Fruit fly (Drosophila melanogaster) whole organism, adult: Measurements from ENCODE around the gene cu.

Experiments used
- CG11617 ChIP-seq: fragments of 200-800 bp; sonication (Bioruptor generic); optimal IDR thresholded peaks from 2 replicates; lab custom pipeline; 2017; ENCODE audit warnings: mild to moderate bottlenecking, missing biosample characterization, missing genetic modification reagents, missing genetic modification characterization
- CG12768 ChIP-seq: fragments of 200-800 bp; sonication (Bioruptor generic); optimal IDR thresholded peaks from 2 replicates; lab custom pipeline; 2017; ENCODE audit warnings: missing biosample characterization, missing genetic modification characterization, mild to moderate bottlenecking, moderate library complexity, missing genetic modification reagents
- CG14711 ChIP-seq: fragments of 200-800 bp; sonication (Bioruptor generic); optimal IDR thresholded peaks from 2 replicates; lab custom pipeline; 2018; ENCODE audit warnings: missing biosample characterization, mild to moderate bottlenecking, missing genetic modification characterization, moderate library complexity
- CG1620 ChIP-seq: fragments of 200-800 bp; sonication (Bioruptor generic); optimal IDR thresholded peaks from 2 replicates; lab custom pipeline; 2016; ENCODE audit warnings: missing biosample characterization, missing genetic modification characterization
- CG33017 ChIP-seq: fragments of 200-800 bp; sonication (Bioruptor generic); optimal IDR thresholded peaks from 2 replicates; lab custom pipeline; 2018; ENCODE audit warnings: missing biosample characterization, mild to moderate bottlenecking, missing genetic modification characterization, moderate library complexity
- CG5204 ChIP-seq: fragments of 200-800 bp; sonication (Bioruptor generic); optimal IDR thresholded peaks from 2 replicates; lab custom pipeline; 2016; ENCODE audit warnings: missing biosample characterization, missing genetic modification characterization
- CG7045 ChIP-seq: fragments of 200-800 bp; sonication (Bioruptor generic); optimal IDR thresholded peaks from 2 replicates; lab custom pipeline; 2017; ENCODE audit warnings: missing biosample characterization, mild to moderate bottlenecking, missing genetic modification characterization
- CG7101 ChIP-seq: fragments of 200-800 bp; sonication (Bioruptor generic); optimal IDR thresholded peaks from 2 replicates; lab custom pipeline; 2018; ENCODE audit warnings: missing biosample characterization, mild to moderate bottlenecking, missing genetic modification characterization, moderate library complexity
- Clk ChIP-seq: fragments of 200-800 bp; sonication (Bioruptor generic); optimal IDR thresholded peaks from 2 replicates; lab custom pipeline; 2017; ENCODE audit warnings: missing biosample characterization, missing genetic modification characterization
- Crg-1 ChIP-seq: fragments of 200-800 bp; sonication (Bioruptor generic); optimal IDR thresholded peaks from 2 replicates; lab custom pipeline; 2016; ENCODE audit warnings: missing biosample characterization, missing genetic modification characterization
- Hr96 ChIP-seq: fragments of 200-800 bp; sonication (Bioruptor generic); optimal IDR thresholded peaks from 2 replicates; lab custom pipeline; 2016; ENCODE audit warnings: missing biosample characterization, missing genetic modification characterization
- Mnt ChIP-seq: fragments of 200-800 bp; sonication (Bioruptor generic); optimal IDR thresholded peaks from 2 replicates; lab custom pipeline; 2016; ENCODE audit warnings: missing biosample characterization, mild to moderate bottlenecking, missing genetic modification characterization
- bab1 ChIP-seq: fragments of 200-800 bp; sonication (Bioruptor generic); optimal IDR thresholded peaks from 3 replicates; lab custom pipeline; 2019; ENCODE audit warnings: missing biosample characterization, mild to moderate bottlenecking, missing genetic modification characterization, moderate library complexity
- cic ChIP-seq: fragments of 200-800 bp; sonication (Bioruptor generic); optimal IDR thresholded peaks from 2 replicates; lab custom pipeline; 2017; ENCODE audit warnings: missing biosample characterization, mild to moderate bottlenecking, missing genetic modification characterization, moderate library complexity
- cnc ChIP-seq, 2 experiments: fragments of >200 bp; optimal IDR thresholded peaks; 2 replicates each; lab custom pipeline; 2017
- kay ChIP-seq: fragments of 200-800 bp; sonication (Bioruptor generic); peaks from one replicate; lab custom pipeline; 2016; ENCODE audit warnings: missing biosample characterization, missing genetic modification characterization, borderline replicate concordance
- ovo ChIP-seq: fragments of 200-800 bp; sonication (Bioruptor generic); optimal IDR thresholded peaks from 2 replicates; lab custom pipeline; 2016; ENCODE audit warnings: missing biosample characterization, missing genetic modification characterization
- pad ChIP-seq: fragments of 200-800 bp; sonication (Bioruptor generic); optimal IDR thresholded peaks from 3 replicates; lab custom pipeline; 2017; ENCODE audit warnings: missing biosample characterization, missing genetic modification characterization, mild to moderate bottlenecking, moderate library complexity, missing genetic modification reagents
- tj ChIP-seq: fragments of 200-800 bp; sonication (Bioruptor generic); optimal IDR thresholded peaks from 3 replicates; lab custom pipeline; 2017; ENCODE audit warnings: missing biosample characterization, mild to moderate bottlenecking, missing genetic modification characterization, moderate library complexity
- toe ChIP-seq: fragments of 200-800 bp; sonication (Bioruptor generic); optimal IDR thresholded peaks from 2 replicates; lab custom pipeline; 2016; ENCODE audit warnings: missing biosample characterization, missing genetic modification characterization

cu gene

DNA sequence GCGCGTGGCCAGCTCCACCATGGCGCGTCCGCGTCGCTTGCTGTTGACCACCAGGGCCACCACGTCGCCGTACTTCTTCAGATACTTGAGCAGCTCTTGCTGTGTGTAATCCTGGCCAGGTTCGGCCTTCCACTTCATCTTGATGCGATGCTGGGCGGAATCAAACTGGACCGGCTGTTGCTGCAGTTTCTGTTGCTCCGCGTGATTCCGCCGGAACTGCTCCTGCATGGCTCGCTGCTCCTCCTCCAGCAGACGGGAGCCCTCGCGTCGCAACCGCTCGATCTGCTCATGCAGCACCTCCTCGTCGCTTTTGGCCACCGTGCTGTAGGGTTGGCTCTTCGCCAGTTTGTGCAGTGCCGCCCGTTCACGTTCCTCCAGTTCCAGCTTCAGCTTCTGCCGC, 33.6 kb downstream of the cu start:
- TF ChIP-seq cnc (optimal IDR thresholded peaks at IDR 0.05; lab: Kevin White, UChicago), result no peak
- TF ChIP-seq Clk (GFP tag; lab: Kevin White, UChicago), result no peak
- no peak for TF ChIP-seq CG7045 (GFP tag; lab: Kevin White, UChicago)
- TF ChIP-seq CG7101, result no peak
- no peak for TF ChIP-seq tj (GFP tag; lab: Kevin White, UChicago)
- TF ChIP-seq CG12768, result no peak
- no peak for TF ChIP-seq Hr96 (GFP tag; lab: Kevin White, UChicago)
- TF ChIP-seq CG14711 (tag; lab: Kevin White, UChicago), result no peak
- TF ChIP-seq toe, result no peak
- TF ChIP-seq ovo, result no peak
- TF ChIP-seq Crg-1, result no peak
- no peak for TF ChIP-seq Mnt (GFP tag; lab: Kevin White, UChicago)
- TF ChIP-seq CG5204, result no peak
- TF ChIP-seq CG11617 (GFP tag; lab: Kevin White, UChicago), result no peak
- no peak for TF ChIP-seq bab1 (GFP tag; lab: Kevin White, UChicago)

DNA sequence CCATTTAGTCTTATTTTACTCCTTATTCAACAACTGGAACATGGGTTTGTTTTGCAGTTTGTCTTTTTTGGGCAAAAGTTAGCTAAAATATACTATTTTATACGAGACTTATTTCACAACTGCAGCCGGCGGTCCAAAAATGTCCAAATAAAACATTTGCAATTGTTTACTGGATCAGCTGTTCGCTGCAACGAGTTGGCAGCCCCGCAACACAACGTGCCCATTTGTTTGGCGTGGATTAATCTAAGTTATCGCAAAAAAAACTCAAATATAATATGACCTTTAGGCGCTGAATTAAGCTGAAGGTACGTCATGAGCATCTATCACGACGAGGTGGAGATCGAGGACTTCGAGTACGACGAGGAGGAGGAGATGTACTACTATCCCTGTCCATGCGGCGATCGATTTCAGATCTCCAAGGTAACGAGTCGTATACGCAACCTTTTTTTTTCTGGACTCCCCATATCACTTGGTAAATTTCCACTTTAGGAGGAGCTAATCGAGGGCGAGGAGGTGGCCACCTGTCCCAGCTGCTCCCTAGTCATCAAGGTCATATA, 34.4 kb downstream of the cu start, which contains the start of the genes CG17187 and Dph3:
Gene CG17187 (minus strand): TSS at position 175 of the 557 bp plus-strand sequence.
Gene Dph3 (plus strand): TSS at position 208 of the 557 bp plus-strand sequence.
- peak; percentile 29 for TF ChIP-seq bab1 (GFP tag; lab: Kevin White, UChicago)
- TF ChIP-seq Crg-1, result no peak
- TF ChIP-seq Mnt (GFP tag; lab: Kevin White, UChicago), result peak; percentile 80

DNA sequence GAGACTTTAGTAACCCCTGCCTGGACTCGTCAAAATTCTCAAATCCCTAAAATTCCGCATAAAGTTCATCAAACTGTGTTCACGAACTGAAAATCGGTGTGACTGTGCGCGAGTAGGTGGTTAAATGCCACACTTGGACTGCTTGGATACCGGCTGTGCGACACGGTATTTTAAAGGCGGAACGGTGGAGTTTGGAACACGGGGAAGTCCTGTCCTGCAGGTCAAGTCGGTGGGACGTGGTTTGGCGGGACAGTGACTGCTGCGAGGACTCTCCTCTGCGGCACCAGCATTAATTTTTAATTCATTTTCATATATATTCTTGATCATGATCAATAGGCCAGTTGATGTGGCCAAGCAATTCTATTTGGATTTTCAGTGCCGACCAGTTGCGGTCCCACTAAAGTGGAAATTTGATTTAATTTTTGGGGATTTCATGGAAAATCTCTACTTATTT, 37.6 kb downstream of the cu start, which contains the start of the genes Arfip and CG17721:
Gene Arfip (minus strand): TSS at position 96 of the 454 bp plus-strand sequence.
Gene CG17721 (plus strand): TSS at position 223 of the 454 bp plus-strand sequence.
- TF ChIP-seq pad (GFP tag; lab: Kevin White, UChicago), result no peak
- TF ChIP-seq tj (GFP tag; lab: Kevin White, UChicago), result no peak
- TF ChIP-seq CG5204, result no peak
- TF ChIP-seq CG1620, result no peak
- no peak for TF ChIP-seq toe
- no peak for TF ChIP-seq Clk (GFP tag; lab: Kevin White, UChicago)
- no peak for TF ChIP-seq Crg-1
- TF ChIP-seq Mnt (GFP tag; lab: Kevin White, UChicago), result no peak
- TF ChIP-seq CG11617 (GFP tag; lab: Kevin White, UChicago), result no peak
- no peak for TF ChIP-seq Hr96 (GFP tag; lab: Kevin White, UChicago)
- no peak for TF ChIP-seq ovo
- TF ChIP-seq CG7101, result no peak
- no peak for TF ChIP-seq kay (GFP tag; lab: Kevin White, UChicago)
- TF ChIP-seq CG14711 (tag; lab: Kevin White, UChicago), result no peak

DNA sequence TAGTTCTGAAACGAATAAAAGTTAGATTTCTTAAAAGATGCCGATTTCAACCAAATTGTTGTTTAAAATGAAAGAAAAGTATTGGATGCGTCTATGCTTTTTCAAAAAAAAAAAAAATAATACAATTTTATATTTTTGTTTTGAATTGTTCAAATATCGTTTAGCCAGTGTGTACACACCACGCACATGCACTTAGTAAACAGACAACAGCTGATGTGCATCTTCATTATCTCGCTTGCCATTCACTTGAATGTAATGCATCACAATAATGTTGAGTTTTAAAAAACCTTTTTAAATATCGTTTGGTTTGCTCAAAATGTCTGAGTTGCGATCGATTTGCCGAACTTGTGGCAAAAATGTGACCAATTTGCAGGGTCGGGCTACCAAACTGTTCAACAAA, 38.6 kb downstream of the cu start, which contains the start of gene CG31441:
Gene CG31441 (plus strand): TSS at position 246 of the 400 bp plus-strand sequence.
- TF ChIP-seq tj (GFP tag; lab: Kevin White, UChicago), result no peak
- no peak for TF ChIP-seq kay (GFP tag; lab: Kevin White, UChicago)
- no peak for TF ChIP-seq cnc (optimal IDR thresholded peaks at IDR 0.05; lab: Kevin White, UChicago)
- TF ChIP-seq Mnt (GFP tag; lab: Kevin White, UChicago), result peak; percentile 61
- TF ChIP-seq bab1 (GFP tag; lab: Kevin White, UChicago), result peak; percentile 15
- no peak for TF ChIP-seq cic (GFP tag; lab: Kevin White, UChicago)
- no peak for TF ChIP-seq CG1620

DNA sequence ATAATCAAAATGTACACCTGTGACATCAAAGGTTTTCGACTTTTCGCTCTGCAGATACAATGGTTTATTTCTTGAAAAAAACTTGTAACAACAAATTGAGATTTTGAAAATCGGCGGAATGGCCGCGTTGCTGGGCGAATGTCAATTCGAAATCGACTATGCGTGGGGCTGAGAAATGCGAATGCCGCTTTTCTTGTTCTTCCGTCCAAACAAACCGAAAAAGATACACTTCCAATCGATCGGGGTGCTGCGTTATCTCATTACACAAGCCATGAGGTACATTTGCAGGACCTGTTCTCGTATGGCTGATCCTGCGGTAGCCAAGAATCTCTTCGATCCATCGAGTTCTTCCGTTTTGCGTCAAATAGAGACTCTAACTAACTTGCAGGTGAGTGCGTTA, 40.2 kb downstream of the cu start, which contains the start of gene CG31388:
Gene CG31388 (plus strand): TSS at position 218 of the 400 bp plus-strand sequence.
- no peak for TF ChIP-seq CG14711 (tag; lab: Kevin White, UChicago)
- no peak for TF ChIP-seq ovo
- no peak for TF ChIP-seq cic (GFP tag; lab: Kevin White, UChicago)
- TF ChIP-seq pad (GFP tag; lab: Kevin White, UChicago), result no peak
- peak; percentile 34 for TF ChIP-seq Mnt (GFP tag; lab: Kevin White, UChicago)
- no peak for TF ChIP-seq CG33017 (tag; lab: Kevin White, UChicago)
- TF ChIP-seq CG11617 (GFP tag; lab: Kevin White, UChicago), result no peak
- TF ChIP-seq bab1 (GFP tag; lab: Kevin White, UChicago), result peak; percentile 10
- no peak for TF ChIP-seq toe
- TF ChIP-seq cnc (optimal IDR thresholded peaks at IDR 0.05; lab: Kevin White, UChicago), result no peak

DNA sequence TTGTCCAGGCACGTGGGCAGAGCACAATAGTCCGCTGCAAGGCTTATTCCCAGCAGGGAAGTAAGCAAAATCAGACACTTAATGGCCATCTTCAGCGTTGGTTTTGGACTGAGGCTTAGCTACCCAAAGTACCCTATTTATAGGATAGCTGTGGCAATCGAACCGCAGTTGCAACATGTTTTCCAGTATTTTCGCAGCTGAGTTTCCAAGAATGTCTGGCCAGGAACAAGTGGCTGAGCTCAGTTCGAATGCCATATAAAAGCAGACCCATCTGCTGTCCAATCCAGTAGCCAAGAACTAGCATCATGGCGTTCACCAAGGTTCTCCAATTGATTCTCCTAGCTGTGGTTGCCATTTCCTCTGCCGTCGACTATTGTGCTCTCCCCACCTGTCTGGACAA, 43.5 kb downstream of the cu start, which contains the start of the genes scpr-B and scpr-A:
Gene scpr-B (minus strand): TSS at position 101 of the 400 bp plus-strand sequence.
Gene scpr-A (plus strand): TSS at position 293 of the 400 bp plus-strand sequence.
- TF ChIP-seq CG14711 (tag; lab: Kevin White, UChicago) (no peak), CG11617 (GFP tag; lab: Kevin White, UChicago) (no peak), Mnt (GFP tag; lab: Kevin White, UChicago) (no peak), kay (GFP tag; lab: Kevin White, UChicago) (no peak), cic (GFP tag; lab: Kevin White, UChicago) (no peak), tj (GFP tag; lab: Kevin White, UChicago) (no peak), pad (GFP tag; lab: Kevin White, UChicago) (no peak), CG33017 (tag; lab: Kevin White, UChicago) (no peak), CG1620 (no peak), cnc (optimal IDR thresholded peaks at IDR 0.05; lab: Kevin White, UChicago) (no peak)
